Worm (Caenorhabditis elegans) whole organism, late embryonic: ENCODE measurements around the gene pcm-1.

ENCODE experiments used
- dve-1 ChIP-seq: sonication (generic microtip); optimal IDR thresholded peaks from 2 replicates; lab custom pipeline; 2017; ENCODE audit warnings: antibody characterized with exemption, mild to moderate bottlenecking, missing genetic modification characterization, missing compliant biosample characterization
- eyg-1 ChIP-seq: sonication (generic microtip); optimal IDR thresholded peaks from 2 replicates; lab custom pipeline; 2016; ENCODE audit warnings: missing genotype, missing genetic modification characterization, missing compliant biosample characterization

DNA sequence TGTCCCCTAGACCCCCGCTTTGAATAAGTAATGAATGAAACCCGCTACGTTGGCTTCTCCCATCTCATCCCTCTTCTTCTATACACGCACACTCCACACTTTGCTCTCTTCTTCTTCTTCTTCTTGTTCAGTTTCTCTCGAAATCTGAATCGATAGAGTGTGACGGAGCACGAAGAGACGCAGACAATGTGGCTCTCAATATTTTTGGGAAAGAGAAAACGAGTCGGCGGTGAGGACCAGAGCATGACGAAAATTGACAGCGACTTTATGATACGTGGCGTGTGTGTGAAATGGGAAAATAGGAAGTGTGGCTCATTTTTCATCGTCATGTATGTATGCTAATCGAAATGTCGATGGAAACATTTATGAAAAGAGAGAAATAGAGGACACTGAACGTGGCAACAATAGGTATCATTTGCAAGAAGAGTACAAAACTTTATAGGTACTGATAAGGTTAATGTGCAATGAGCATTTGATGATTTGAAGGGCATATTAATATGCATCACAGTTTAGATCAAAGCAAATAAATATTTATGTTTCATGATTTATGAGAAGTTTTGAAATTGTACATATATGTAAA lies 27.9 kb upstream of the pcm-1 start:
- TF ChIP-seq eyg-1, result no peak
- no peak for TF ChIP-seq dve-1
